Fruit fly (Drosophila melanogaster) whole organism, larva: Measurements from ENCODE around the gene Nepl11.

Experiments
- noc ChIP-seq: fragments of 200-800 bp; sonication (Bioruptor generic); optimal IDR thresholded peaks from 3 replicates; lab custom pipeline; 2019; ENCODE audit warnings: missing biosample characterization, mild to moderate bottlenecking, missing genetic modification characterization, moderate library complexity

Nepl11 gene

dm6 chr3R:4284376-4284953 lies 10.2 kb downstream of the Nepl11 start:
- no peak for TF ChIP-seq noc (tag; lab: Kevin White, UChicago)

DNA sequence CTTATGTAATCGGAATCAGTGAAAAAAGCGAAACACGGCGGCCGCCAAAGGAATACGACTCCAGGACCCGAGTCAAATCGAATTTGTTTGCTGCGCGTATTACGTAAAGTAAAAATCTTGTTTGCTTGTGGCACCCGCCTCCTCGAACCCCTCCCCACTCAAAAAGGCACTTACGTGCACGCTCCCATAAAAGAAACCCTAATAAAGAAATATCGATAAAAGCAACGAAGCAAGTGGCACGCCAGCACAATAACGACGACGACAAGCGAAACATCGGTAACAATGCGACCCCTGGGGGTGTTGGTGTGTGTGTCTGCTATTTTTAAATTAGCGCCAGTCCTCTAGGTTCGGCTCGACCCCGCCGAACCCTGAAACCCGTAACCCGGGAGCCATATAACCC lies 12.4 kb downstream of the Nepl11 start:
- TF ChIP-seq noc (tag; lab: Kevin White, UChicago) = no peak

DNA sequence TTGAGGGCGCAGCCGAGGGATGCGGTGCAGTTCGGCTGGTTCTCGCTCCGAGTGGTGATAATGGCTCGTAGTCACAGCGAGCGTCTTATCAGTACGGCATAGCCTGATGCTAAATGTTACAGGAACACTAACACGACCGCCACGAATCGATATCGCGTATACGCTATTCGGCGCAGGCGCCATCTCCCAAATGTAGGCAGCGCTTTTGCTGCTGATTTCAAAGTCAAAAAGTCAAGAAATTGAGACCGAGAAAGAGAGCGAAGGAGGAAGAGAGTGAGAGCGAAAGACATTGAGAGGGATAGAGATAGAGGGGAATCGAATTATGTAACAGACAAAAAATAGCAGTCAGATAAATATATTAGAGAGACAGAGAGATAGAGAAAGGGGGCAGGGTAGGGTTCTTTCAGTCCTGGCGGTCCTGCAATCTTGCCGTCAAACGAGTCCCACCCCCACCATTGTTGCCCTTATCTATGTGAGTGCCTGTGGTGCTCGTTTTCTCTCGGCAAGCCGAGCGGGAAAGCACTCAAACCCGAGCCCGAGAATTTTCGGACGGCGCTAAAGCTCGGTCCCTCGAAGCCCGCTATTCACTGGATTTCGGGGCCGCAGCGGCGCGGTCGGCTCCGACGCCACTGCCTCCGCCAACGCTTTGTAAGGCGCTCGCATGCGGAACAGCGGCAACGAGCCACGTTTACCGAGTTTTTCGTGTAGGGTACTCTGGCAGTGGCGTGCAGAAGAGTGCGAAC lies 13.3 kb downstream of the Nepl11 start:
- no peak for TF ChIP-seq noc (tag; lab: Kevin White, UChicago)

DNA sequence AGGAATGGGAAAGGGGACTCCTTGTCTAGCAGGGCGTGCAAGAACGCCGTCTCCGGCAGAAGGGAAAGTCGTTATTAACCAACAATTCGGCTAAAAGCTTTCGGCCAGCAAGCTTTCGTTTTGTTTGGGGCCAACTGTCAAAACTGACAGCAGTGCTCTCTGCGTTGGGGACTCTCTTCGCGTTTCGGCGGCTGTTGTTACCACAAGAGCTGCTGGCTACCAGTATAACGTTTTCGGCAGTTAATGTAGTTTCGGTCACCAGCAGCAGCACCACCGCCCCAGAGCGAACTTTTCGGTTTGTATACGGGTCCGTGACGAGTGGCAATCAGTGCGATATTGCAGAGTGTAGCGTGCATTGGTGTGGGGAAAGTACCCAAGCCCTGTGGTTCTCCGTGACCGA lies 14.6 kb downstream of the Nepl11 start, which contains the start of gene cpx:
cpx (plus strand) TSS at position 160 of the 400 bp plus-strand sequence.
- TF ChIP-seq noc (tag; lab: Kevin White, UChicago) = no peak

DNA sequence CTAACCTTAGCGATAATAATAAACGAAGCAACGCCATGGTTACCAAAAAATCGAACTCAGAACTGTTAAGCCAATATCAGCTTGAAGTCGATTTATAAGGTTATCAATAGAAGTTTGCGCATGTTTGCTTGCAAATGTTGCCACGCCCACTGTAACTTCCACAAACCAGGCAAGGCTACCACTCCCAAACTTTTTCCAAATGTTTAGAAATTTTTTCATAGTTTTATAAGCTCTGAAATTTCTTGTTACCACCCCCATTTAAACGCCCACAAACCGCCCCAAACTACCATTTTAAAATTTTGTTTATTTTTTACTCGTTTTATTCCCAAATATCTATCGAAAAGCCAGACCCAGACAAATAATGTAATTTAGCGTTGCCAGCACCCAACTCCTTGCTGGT lies 16.8 kb downstream of the Nepl11 start, which contains the start of gene flip:
flip (minus strand) TSS at position 101 of the 400 bp plus-strand sequence.
- TF ChIP-seq noc (tag; lab: Kevin White, UChicago) = no peak

- no peak for TF ChIP-seq noc (tag; lab: Kevin White, UChicago)
Observed at dm6 chr3R:4268339-4268738, 26.3 kb downstream of the Nepl11 start.

- no peak for TF ChIP-seq noc (tag; lab: Kevin White, UChicago)
Observed at dm6 chr3R:4266470-4266869, 28.2 kb downstream of the Nepl11 start, which contains the start of gene CG1092. Gene CG1092, plus strand, starts transcription at chr3R:4266770.

DNA sequence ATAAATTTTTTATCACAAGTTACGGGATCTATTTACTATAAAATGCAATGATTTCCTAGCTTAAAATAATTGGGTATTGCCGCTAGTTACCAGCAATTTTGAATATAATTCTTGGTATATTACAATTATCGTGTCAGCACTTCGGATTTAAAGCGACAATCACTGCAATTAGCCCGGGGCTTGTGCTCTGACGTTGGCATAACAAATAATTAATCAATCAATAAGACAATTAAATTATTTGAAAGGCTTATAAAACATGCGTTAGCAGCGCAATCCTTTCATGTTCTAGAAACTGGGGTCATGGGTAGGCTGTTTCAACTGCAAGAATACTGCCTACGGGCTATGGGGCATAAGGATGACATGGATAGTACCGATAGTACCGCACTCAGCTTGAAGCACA lies 38.0 kb downstream of the Nepl11 start, which contains the start of gene Or82a:
Or82a (plus strand) TSS at position 301 of the 400 bp plus-strand sequence.
- no peak for TF ChIP-seq noc (tag; lab: Kevin White, UChicago)

DNA sequence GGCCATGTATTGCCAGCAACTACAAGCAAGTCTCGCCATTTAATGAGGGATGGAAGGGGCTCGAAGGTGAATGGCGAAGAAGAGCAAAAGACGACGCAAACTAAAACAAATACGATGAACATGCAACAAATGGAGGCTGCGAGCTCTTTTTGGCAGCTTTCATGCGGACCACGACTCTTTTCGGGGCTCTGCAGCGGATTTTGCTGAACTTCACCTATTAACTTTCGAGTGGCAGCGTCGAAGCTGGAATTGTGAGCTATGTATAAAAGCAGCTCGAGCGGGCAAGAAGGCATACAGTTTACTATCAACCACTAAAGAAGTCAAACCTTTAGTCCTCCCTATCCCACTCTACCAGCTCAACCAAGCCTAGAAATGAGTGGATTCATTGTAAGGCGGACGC lies 40.2 kb downstream of the Nepl11 start, which contains the start of gene TwdlV:
TwdlV (plus strand) TSS at position 301 of the 400 bp plus-strand sequence.
- TF ChIP-seq noc (tag; lab: Kevin White, UChicago) = no peak

DNA sequence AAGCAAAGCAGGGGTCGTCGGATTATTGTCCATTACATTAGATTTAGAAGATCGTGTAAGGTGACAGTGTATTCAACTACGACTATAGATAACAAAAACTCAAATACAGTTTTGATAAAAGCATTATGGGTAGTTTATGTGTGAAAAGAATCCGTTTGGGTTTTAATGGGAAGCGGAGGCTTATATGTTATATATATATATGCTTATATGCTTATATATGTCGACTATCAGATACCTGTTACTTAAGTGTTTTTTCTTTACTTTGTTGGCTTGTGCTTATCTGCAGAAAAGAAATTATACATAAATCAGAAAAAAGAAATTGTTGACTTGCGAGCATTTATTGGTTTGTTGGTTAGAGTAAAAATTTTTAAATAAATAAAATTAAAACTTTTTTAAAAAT lies 41.7 kb downstream of the Nepl11 start, which contains the start of gene CG14644:
CG14644 (minus strand) TSS at position 101 of the 400 bp plus-strand sequence.
- TF ChIP-seq noc (tag; lab: Kevin White, UChicago) = no peak

dm6 chr3R:4251241-4251640 lies 43.4 kb downstream of the Nepl11 start, which contains the start of gene TwdlG:
Gene TwdlG, minus strand, starts transcription at chr3R:4251341.
- TF ChIP-seq noc (tag; lab: Kevin White, UChicago) = no peak

DNA sequence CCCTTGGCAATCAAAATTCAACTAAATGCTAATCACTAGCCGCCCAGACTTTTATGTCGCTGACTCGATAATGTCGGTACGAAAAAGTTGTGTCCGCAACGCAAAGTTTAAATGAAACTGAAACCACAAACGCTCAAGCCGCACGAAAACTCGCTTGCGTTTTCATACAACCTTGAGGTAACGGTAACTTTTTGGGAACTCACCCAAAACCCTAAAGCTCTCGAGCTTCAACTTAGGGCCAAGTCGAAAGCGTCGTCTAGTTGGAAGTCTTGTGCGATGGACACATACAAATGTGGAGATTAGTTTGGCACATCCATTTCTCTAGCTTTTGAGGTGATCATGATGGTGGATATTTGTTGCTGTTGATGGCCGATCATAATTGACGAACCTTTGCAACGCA lies 44.7 kb downstream of the Nepl11 start:
- no peak for TF ChIP-seq noc (tag; lab: Kevin White, UChicago)

DNA sequence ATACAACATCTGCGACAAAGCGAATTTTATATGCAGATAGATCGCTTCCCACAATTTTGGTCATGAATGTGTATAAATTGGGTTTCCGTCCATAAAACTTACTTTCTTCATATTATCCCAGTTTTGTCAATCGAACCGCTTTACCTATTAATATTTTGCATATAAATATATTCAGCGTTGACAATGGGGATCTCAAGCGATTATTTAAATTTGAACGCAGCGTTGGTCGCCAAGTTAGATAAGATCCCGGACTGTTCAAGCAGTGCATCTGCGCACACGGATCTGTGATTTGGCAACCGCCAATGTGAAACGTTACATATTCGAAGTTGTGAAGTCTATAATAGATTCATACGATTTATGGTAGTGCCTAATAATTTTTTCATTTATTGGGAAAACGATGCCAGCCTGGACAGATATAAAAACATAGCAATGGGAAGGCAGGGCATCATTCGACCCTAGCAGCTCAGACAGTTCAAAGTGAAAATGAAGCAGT lies 48.0 kb downstream of the Nepl11 start, which contains the start of gene TwdlF:
TwdlF (plus strand) TSS at position 443 of the 493 bp plus-strand sequence.
- no peak for TF ChIP-seq noc (tag; lab: Kevin White, UChicago)

dm6 chr3R:4243096-4243940 lies 51.3 kb downstream of the Nepl11 start, which contains the start of gene CG34305:
Gene CG34305, minus strand, starts transcription at chr3R:4243146.
- TF ChIP-seq noc (tag; lab: Kevin White, UChicago) = no peak
